Fruit fly (Drosophila melanogaster) whole organism, embryonic: ENCODE results near the gene CG5902.

Source experiments
- Bgb ChIP-seq: fragments of 200-800 bp; sonication (Bioruptor generic); IDR thresholded peaks from 2 replicates; pipeline ENCODE4 v1.3.6; 2022; ENCODE audit warnings: missing biosample characterization, missing genetic modification characterization; ENCODE audit not compliant: partially characterized antibody
- CG10209 ChIP-seq: fragments of 200-800 bp; sonication (Bioruptor generic); optimal IDR thresholded peaks from 3 replicates; lab custom pipeline; 2017; ENCODE audit warnings: missing biosample characterization, mild to moderate bottlenecking, missing genetic modification characterization, missing genetic modification reagents
- CG10321 ChIP-seq: fragments of 200-800 bp; sonication (Bioruptor generic); IDR thresholded peaks from 2 replicates; pipeline ENCODE4 v1.3.6; 2022; ENCODE audit warnings: missing biosample characterization, missing genetic modification characterization
- CG10543 ChIP-seq: fragments of 200-800 bp; sonication (Bioruptor generic); optimal IDR thresholded peaks from 3 replicates; lab custom pipeline; 2017; ENCODE audit warnings: missing biosample characterization, mild to moderate bottlenecking, missing genetic modification characterization, moderate library complexity
- CG10565 ChIP-seq: fragments of 200-800 bp; sonication (Bioruptor generic); optimal IDR thresholded peaks from 3 replicates; lab custom pipeline; 2016; ENCODE audit warnings: missing biosample characterization, mild to moderate bottlenecking, missing genetic modification characterization
- CG11085 ChIP-seq: fragments of 200-800 bp; sonication (Bioruptor generic); IDR thresholded peaks from 2 replicates; pipeline ENCODE4 v1.3.6; 2022; ENCODE audit warnings: missing biosample characterization, missing genetic modification characterization
- CG12391 ChIP-seq: fragments of 200-800 bp; sonication (Bioruptor generic); optimal IDR thresholded peaks from 3 replicates; lab custom pipeline; 2018; ENCODE audit warnings: missing biosample characterization, mild to moderate bottlenecking, missing genetic modification characterization, moderate library complexity
- CG13296 ChIP-seq: fragments of 200-800 bp; sonication (Bioruptor generic); optimal IDR thresholded peaks from 3 replicates; lab custom pipeline; 2018; ENCODE audit warnings: missing biosample characterization, mild to moderate bottlenecking, missing genetic modification characterization
- CG14965 ChIP-seq: fragments of 200-800 bp; sonication (Bioruptor generic); optimal IDR thresholded peaks from 2 replicates; lab custom pipeline; 2016; ENCODE audit warnings: missing biosample characterization, missing genetic modification characterization, borderline replicate concordance
- CG17359 ChIP-seq: fragments of 200-800 bp; sonication (Bioruptor generic); optimal IDR thresholded peaks from 3 replicates; lab custom pipeline; 2018; ENCODE audit warnings: missing biosample characterization, mild to moderate bottlenecking, missing genetic modification characterization, moderate library complexity
- CG17829 ChIP-seq: fragments of 200-800 bp; optimal IDR thresholded peaks from 2 replicates; lab custom pipeline; 2019; ENCODE audit warnings: missing biosample characterization, mild to moderate bottlenecking, missing genetic modification characterization, moderate library complexity
- CG3281 ChIP-seq: fragments of 200-800 bp; sonication (Bioruptor generic); optimal IDR thresholded peaks from 3 replicates; lab custom pipeline; 2017; ENCODE audit warnings: missing biosample characterization, mild to moderate bottlenecking, missing genetic modification characterization
- CG3838 ChIP-seq: fragments of 200-800 bp; sonication (Bioruptor generic); optimal IDR thresholded peaks from 3 replicates; lab custom pipeline; 2016; ENCODE audit warnings: missing biosample characterization, missing genetic modification characterization
- CG3847 ChIP-seq: fragments of 200-800 bp; sonication (Bioruptor generic); IDR thresholded peaks from 2 replicates; pipeline ENCODE4 v1.3.6; 2022; ENCODE audit warnings: missing biosample characterization, missing genetic modification characterization
- CG4282 ChIP-seq: fragments of 200-800 bp; sonication (Bioruptor generic); optimal IDR thresholded peaks from 2 replicates; lab custom pipeline; 2016; ENCODE audit warnings: missing biosample characterization, missing genetic modification characterization
- CG5953 ChIP-seq: fragments of 200-800 bp; sonication (Bioruptor generic); IDR thresholded peaks from 2 replicates; pipeline ENCODE4 v1.3.6; 2022; ENCODE audit warnings: missing biosample characterization, missing genetic modification characterization
- CG6254 ChIP-seq: fragments of 200-800 bp; sonication (Bioruptor generic); optimal IDR thresholded peaks from 3 replicates; lab custom pipeline; 2017; ENCODE audit warnings: mild to moderate bottlenecking, missing biosample characterization, missing genetic modification reagents, missing genetic modification characterization
- CG6654 ChIP-seq: fragments of 200-800 bp; sonication (Bioruptor generic); optimal IDR thresholded peaks from 2 replicates; lab custom pipeline; 2017; ENCODE audit warnings: missing biosample characterization, mild to moderate bottlenecking, missing genetic modification characterization
- CG7963 ChIP-seq: fragments of 200-800 bp; sonication (Bioruptor generic); IDR thresholded peaks from 3 replicates; pipeline ENCODE4 v1.3.6; 2022; ENCODE audit warnings: missing biosample characterization, missing genetic modification characterization; ENCODE audit not compliant: partially characterized antibody
- CG8478 ChIP-seq: fragments of >200 bp; optimal IDR thresholded peaks from 2 replicates; lab custom pipeline; 2018
- CG9215 ChIP-seq: fragments of 200-800 bp; sonication (Bioruptor generic); IDR thresholded peaks from 2 replicates; pipeline ENCODE4 v1.3.6; 2022; ENCODE audit warnings: missing biosample characterization, missing genetic modification characterization
- CG9817 ChIP-seq: fragments of 200-800 bp; sonication (Bioruptor generic); optimal IDR thresholded peaks from 2 replicates; lab custom pipeline; 2018; ENCODE audit warnings: missing biosample characterization, mild to moderate bottlenecking, missing genetic modification characterization, moderate library complexity
- CoRest ChIP-seq: fragments of 200-800 bp; sonication (Bioruptor generic); optimal IDR thresholded peaks from 3 replicates; lab custom pipeline; 2018; ENCODE audit warnings: missing biosample characterization, mild to moderate bottlenecking, missing genetic modification characterization, moderate library complexity
- CrebB ChIP-seq: fragments of 200-800 bp; sonication (Bioruptor generic); optimal IDR thresholded peaks from 3 replicates; lab custom pipeline; 2018; ENCODE audit warnings: missing biosample characterization, mild to moderate bottlenecking, missing genetic modification characterization
- Doc3 ChIP-seq: fragments of 200-800 bp; sonication (Bioruptor generic); IDR thresholded peaks from 3 replicates; pipeline ENCODE4 v1.3.6; 2022; ENCODE audit warnings: missing biosample characterization, missing genetic modification characterization; ENCODE audit not compliant: partially characterized antibody
- E2f1 ChIP-seq: fragments of 200-800 bp; sonication (Bioruptor generic); IDR thresholded peaks from 2 replicates; pipeline ENCODE4 v1.3.6; 2022; ENCODE audit warnings: missing biosample characterization, missing genetic modification characterization
- Hr39 ChIP-seq: fragments of >200 bp; optimal IDR thresholded peaks from 2 replicates; lab custom pipeline; 2017
- Hr78 ChIP-seq, 2 experiments: fragments of 200-800 bp in 1 of 2; fragments of >200 bp in 1 of 2; sonication (Bioruptor generic) in 1 of 2; optimal IDR thresholded peaks; 2 replicates each; lab custom pipeline; 2017 to 2019; ENCODE audit warnings: missing biosample characterization in 2 of 2, missing genetic modification characterization in 2 of 2, mild to moderate bottlenecking in 1 of 2, moderate library complexity in 1 of 2
- Kr ChIP-seq: fragments of 200-800 bp; sonication (Bioruptor generic); optimal IDR thresholded peaks from 2 replicates; lab custom pipeline; 2017; ENCODE audit warnings: missing biosample characterization, mild to moderate bottlenecking, missing genetic modification characterization
- Mes4 ChIP-seq: fragments of 200-800 bp; sonication (Bioruptor generic); optimal IDR thresholded peaks from 2 replicates; lab custom pipeline; 2016; ENCODE audit warnings: missing biosample characterization, missing genetic modification characterization
- Mrtf ChIP-seq: fragments of 200-800 bp; sonication (Bioruptor generic); IDR thresholded peaks from 3 replicates; pipeline ENCODE4 v1.3.6; 2022; ENCODE audit warnings: missing biosample characterization, missing genetic modification characterization
- NC2β ChIP-seq: fragments of 200-800 bp; sonication (Bioruptor generic); optimal IDR thresholded peaks from 2 replicates; lab custom pipeline; 2016; ENCODE audit warnings: missing biosample characterization, missing genetic modification characterization
- Nf-YA ChIP-seq: fragments of 200-800 bp; sonication (Bioruptor generic); IDR thresholded peaks from 2 replicates; pipeline ENCODE4 v1.3.6; 2022; ENCODE audit warnings: missing biosample characterization, missing genetic modification characterization
- Oaz ChIP-seq: fragments of 200-800 bp; sonication (Bioruptor generic); IDR thresholded peaks from 2 replicates; pipeline ENCODE4 v1.3.6; 2022; ENCODE audit warnings: missing biosample characterization, missing genetic modification characterization
- bigmax ChIP-seq: fragments of 200-800 bp; sonication (Bioruptor generic); optimal IDR thresholded peaks from 2 replicates; lab custom pipeline; 2018; ENCODE audit warnings: missing biosample characterization, mild to moderate bottlenecking, missing genetic modification characterization
- chn ChIP-seq: fragments of 200-800 bp; sonication (Bioruptor generic); optimal IDR thresholded peaks from 2 replicates; lab custom pipeline; 2016; ENCODE audit warnings: missing biosample characterization, missing genetic modification characterization
- danr ChIP-seq: fragments of 200-800 bp; sonication (Bioruptor generic); IDR thresholded peaks from 2 replicates; pipeline ENCODE4 v1.3.6; 2022; ENCODE audit warnings: missing biosample characterization, missing genetic modification characterization
- dm ChIP-seq: fragments of 200-800 bp; sonication (Bioruptor generic); optimal IDR thresholded peaks from 3 replicates; lab custom pipeline; 2016; ENCODE audit warnings: missing biosample characterization, missing genetic modification characterization
- exex ChIP-seq: fragments of 200-800 bp; sonication (Bioruptor generic); optimal IDR thresholded peaks from 4 replicates; lab custom pipeline; 2018; ENCODE audit warnings: missing biosample characterization, mild to moderate bottlenecking, missing genetic modification characterization, moderate library complexity
- gem ChIP-seq: fragments of 200-800 bp; sonication (Bioruptor generic); optimal IDR thresholded peaks from 2 replicates; lab custom pipeline; 2019; ENCODE audit warnings: missing biosample characterization, mild to moderate bottlenecking, missing genetic modification characterization, moderate library complexity
- insv ChIP-seq, 2 experiments: fragments of 200-800 bp; sonication (Bioruptor generic); optimal IDR thresholded peaks; 3 replicates each; lab custom pipeline; 2016 to 2018; ENCODE audit warnings: missing biosample characterization in 2 of 2, missing genetic modification characterization in 2 of 2
- lbe ChIP-seq: fragments of 200-800 bp; sonication (Bioruptor generic); optimal IDR thresholded peaks from 2 replicates; lab custom pipeline; 2016; ENCODE audit warnings: missing biosample characterization, mild to moderate bottlenecking, missing genetic modification characterization
- nau ChIP-seq: fragments of 200-800 bp; sonication (Bioruptor generic); optimal IDR thresholded peaks from 3 replicates; lab custom pipeline; 2017; ENCODE audit warnings: missing biosample characterization, mild to moderate bottlenecking, missing genetic modification characterization, missing genetic modification reagents
- oc ChIP-seq: fragments of 200-800 bp; sonication (Bioruptor generic); optimal IDR thresholded peaks from 2 replicates; lab custom pipeline; 2018; ENCODE audit warnings: missing biosample characterization, mild to moderate bottlenecking, missing genetic modification characterization, moderate library complexity
- pan ChIP-seq, 4 experiments: fragments of >200 bp in 3 of 4; fragments of 200-800 bp in 1 of 4; sonication (Bioruptor generic) in 1 of 4; optimal IDR thresholded peaks in 3 of 4; IDR thresholded peaks in 1 of 4; 2 replicates each; pipeline versions ENCODE4 v1.3.6 to Lab custom; 2017 to 2022; ENCODE audit warnings: missing biosample characterization in 2 of 4, missing genetic modification characterization in 2 of 4, mixed read lengths in 1 of 4
- pho ChIP-seq: fragments of 200-800 bp; sonication (Bioruptor generic); optimal IDR thresholded peaks from 2 replicates; lab custom pipeline; 2016; ENCODE audit warnings: missing biosample characterization, missing genetic modification characterization
- pita ChIP-seq: fragments of 200-800 bp; sonication (Bioruptor generic); optimal IDR thresholded peaks from 2 replicates; lab custom pipeline; 2017; ENCODE audit warnings: missing biosample characterization, mild to moderate bottlenecking, missing genetic modification characterization
- row ChIP-seq: fragments of 200-800 bp; sonication (Bioruptor generic); IDR thresholded peaks from 3 replicates; pipeline ENCODE4 v1.3.6; 2022; ENCODE audit warnings: missing biosample characterization, missing genetic modification characterization
- sd ChIP-seq: fragments of 200-800 bp; sonication (Bioruptor generic); optimal IDR thresholded peaks from 3 replicates; lab custom pipeline; 2018; ENCODE audit warnings: missing biosample characterization, mild to moderate bottlenecking, missing genetic modification characterization, moderate library complexity
- tin ChIP-seq: fragments of 200-800 bp; sonication (Bioruptor generic); optimal IDR thresholded peaks from 3 replicates; lab custom pipeline; 2016; ENCODE audit warnings: missing biosample characterization, missing genetic modification characterization
- twi ChIP-seq: fragments of 200-800 bp; optimal IDR thresholded peaks from 2 replicates; lab custom pipeline; 2019; ENCODE audit warnings: missing biosample characterization, mild to moderate bottlenecking, missing genetic modification characterization, moderate library complexity

Gene CG5902

dm6 chr3R:23969449-23969848, 17.0 kb upstream of the CG5902 start (continued):
- TF ChIP-seq CG8478 = no peak
- no peak for TF ChIP-seq chn (GFP tag; lab: Kevin White, UChicago)
- no peak; the same call in 1 of the 2 replicates for TF ChIP-seq Oaz (GFP tag; lab: Robert Waterston, UW)
- TF ChIP-seq CG4282 (GFP tag; lab: Kevin White, UChicago) = no peak
- peak; percentile 68 for TF ChIP-seq CG17359 (tag; lab: Kevin White, UChicago)
- no peak for TF ChIP-seq Doc3
- TF ChIP-seq CG11085 = no peak
- no peak for TF ChIP-seq NC2β (GFP tag; lab: Kevin White, UChicago)
- no peak for TF ChIP-seq CG3838
- TF ChIP-seq exex (tag; lab: Kevin White, UChicago) = no peak
- no peak for TF ChIP-seq pita (GFP tag; lab: Kevin White, UChicago)
- no peak for TF ChIP-seq bigmax (GFP tag; lab: Kevin White, UChicago)
- no peak for TF ChIP-seq CG7963 (GFP tag; lab: Robert Waterston, UW)
- TF ChIP-seq Nf-YA (GFP tag; lab: Robert Waterston, UW) = peak; percentile 58
- TF ChIP-seq CG9817 = peak; percentile 70
- TF ChIP-seq CG12391 (tag; lab: Kevin White, UChicago) = peak; percentile 50
- TF ChIP-seq pho = no peak
- no peak for TF ChIP-seq CG6654 (GFP tag; lab: Kevin White, UChicago)
- TF ChIP-seq sd = peak; percentile 36
- TF ChIP-seq CG3281 (GFP tag; lab: Kevin White, UChicago) = peak; percentile 13
- TF ChIP-seq CG3847 (GFP tag; lab: Robert Waterston, UW) = peak; percentile 58
- no peak for TF ChIP-seq CG6254 (GFP tag; lab: Kevin White, UChicago)
- no peak for TF ChIP-seq twi (tag; lab: Kevin White, UChicago)
- no peak for TF ChIP-seq CG10321 (GFP tag; lab: Robert Waterston, UW)
- no peak for TF ChIP-seq Hr39 (lab: Kevin White, UChicago)
- TF ChIP-seq danr (GFP tag; lab: Robert Waterston, UW) = no peak
- TF ChIP-seq Kr = no peak
- TF ChIP-seq CG5953 (GFP tag; lab: Robert Waterston, UW) = no peak
- no peak for TF ChIP-seq pan (optimal IDR thresholded peaks at IDR 0.05; lab: Kevin White, UChicago)
- peak in 1 of 2 experiments; percentile 64 for TF ChIP-seq pan (GFP tag; optimal IDR thresholded peaks at IDR 0.05 in 1 of 2, IDR thresholded peaks at IDR 0.05 in 1 of 2)
- TF ChIP-seq CG13296 (GFP tag; lab: Kevin White, UChicago) = peak; percentile 57
- no peak; the same call in 2 of the 3 replicates for TF ChIP-seq Mrtf (GFP tag; lab: Robert Waterston, UW)
- TF ChIP-seq nau (GFP tag; lab: Kevin White, UChicago) = no peak
- TF ChIP-seq Mes4 = no peak
- no peak for TF ChIP-seq CG14965
- TF ChIP-seq gem (tag; lab: Kevin White, UChicago) = peak; percentile 77
- TF ChIP-seq CG10565 = no peak
- TF ChIP-seq tin = peak; percentile 13
- TF ChIP-seq dm (GFP tag; lab: Kevin White, UChicago) = no peak
- peak; percentile 79 for TF ChIP-seq CG10543 (GFP tag; lab: Kevin White, UChicago)
- TF ChIP-seq Bgb = no peak
- TF ChIP-seq CG10209 (GFP tag; lab: Kevin White, UChicago) = no peak
- TF ChIP-seq lbe = no peak
- no peak for TF ChIP-seq insv (GFP tag; optimal IDR thresholded peaks at IDR 0.05; lab: Kevin White, UChicago)
- peak; percentile 52 for TF ChIP-seq CG17829 (tag; lab: Kevin White, UChicago)
- TF ChIP-seq row = peak; percentile 76
- peak; percentile 55 for TF ChIP-seq CoRest (tag; lab: Kevin White, UChicago)
- no peak for TF ChIP-seq CrebB (tag; lab: Kevin White, UChicago)
- no peak for TF ChIP-seq oc (tag; lab: Kevin White, UChicago)
- TF ChIP-seq Hr78 (GFP tag; optimal IDR thresholded peaks at IDR 0.05; lab: Kevin White, UChicago) = peak in 1 of 2 experiments; percentile 35
- TF ChIP-seq E2f1 (GFP tag; lab: Robert Waterston, UW) = 0 out of 2 replicates have a peak, but pooled peaks have one; percentile 25
- 0 out of 2 replicates have a peak, but pooled peaks have one; percentile 27 for TF ChIP-seq CG9215 (GFP tag; lab: Robert Waterston, UW)
